Worm (Caenorhabditis elegans): ENCODE results near the gene ugt-15.

DNA sequence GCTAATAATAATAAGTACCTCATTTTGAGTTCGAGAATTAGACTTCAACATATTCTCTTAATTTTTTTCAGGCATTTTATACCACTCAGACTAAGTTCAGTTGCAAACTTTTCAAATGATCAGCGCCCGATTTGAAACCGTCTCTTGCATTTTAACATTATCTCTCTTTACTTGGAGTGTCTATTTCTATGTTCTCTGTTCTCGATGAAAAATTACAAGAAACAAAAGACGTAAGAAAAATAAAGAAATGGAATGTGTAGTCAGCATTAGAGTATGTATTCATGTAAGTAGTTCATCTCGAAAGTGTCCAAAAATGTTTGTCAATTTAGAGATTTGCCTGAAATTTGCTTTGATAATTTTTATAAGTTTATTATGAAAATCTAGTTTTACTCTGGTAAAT lies 27.1 kb upstream of the ugt-15 start, which contains the start of gene ugt-3:
- TF ChIP-seq med-1 (GFP tag; optimal IDR thresholded peaks at IDR 0.05; ENCODE audit: insufficient read depth) (no peak), ref-1 (GFP tag; conservative IDR thresholded peaks at IDR 0.05) (no peak), ztf-23 (GFP tag; IDR thresholded peaks at IDR 0.05) (no peak), tab-1 (GFP tag; IDR thresholded peaks at IDR 0.05) (no peak), flt-1 (GFP tag; IDR thresholded peaks at IDR 0.05) (no peak), ztf-29 (GFP tag; IDR thresholded peaks at IDR 0.05) (no peak), cog-1 (tag; optimal IDR thresholded peaks at IDR 0.05) (no peak), klf-2 (GFP tag; conservative IDR thresholded peaks at IDR 0.05) (no peak)

Data from whole organism, midembryonic.